In the genomic region with DNA sequence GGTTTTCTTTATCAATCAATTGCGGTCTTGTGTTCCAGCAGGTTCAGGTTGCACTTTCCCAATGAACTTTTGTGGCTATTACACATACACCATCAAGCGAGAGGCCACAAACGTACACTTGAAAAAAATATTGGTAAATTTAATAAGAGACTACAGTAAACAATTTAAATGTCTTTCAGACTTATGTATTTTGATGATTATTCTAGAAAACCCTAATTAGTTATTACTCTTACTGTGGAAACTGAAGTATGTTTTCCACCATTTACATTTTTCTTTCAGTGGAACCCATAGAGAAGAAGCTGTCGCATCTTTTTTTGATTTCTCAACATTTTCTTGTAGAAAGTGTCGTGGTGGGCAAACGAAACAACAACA, we compare ENCODE assay signal across 1 fruit fly cellular context.
TF ChIP-seq lines count a peak whose summit lies in the region.

No protein-coding gene starts in this region.

TF ChIP-seq in whole organism, embryonic, 481 proteins besides CTCF, POLR2A, EP300 and RAD21 (continued from another document and continues in another):
- TF ChIP-seq CG12219 (GFP tag; optimal IDR thresholded peaks at IDR 0.05; lab: Kevin White, UChicago) (peak; percentile 91), CG31388 (GFP tag; optimal IDR thresholded peaks at IDR 0.05; lab: Kevin White, UChicago) (peak; percentile 86), dm (GFP tag; optimal IDR thresholded peaks at IDR 0.05; lab: Kevin White, UChicago) (peak; percentile 88), Dll (GFP tag; IDR thresholded peaks at IDR 0.05; lab: Robert Waterston, UW; ENCODE audit: partially characterized antibody) (no peak), Scr (GFP tag; IDR thresholded peaks at IDR 0.05; lab: Robert Waterston, UW; ENCODE audit: partially characterized antibody) (no peak), Abd-B (GFP tag; optimal IDR thresholded peaks at IDR 0.05; lab: Kevin White, UChicago) (no peak), CG13894 (tag; optimal IDR thresholded peaks at IDR 0.05; lab: Kevin White, UChicago) (no peak), mam (GFP tag; optimal IDR thresholded peaks at IDR 0.05; lab: Kevin White, UChicago) (peak; percentile 87), abd-A (tag; optimal IDR thresholded peaks at IDR 0.05; lab: Kevin White, UChicago) (no peak), corto (GFP tag; optimal IDR thresholded peaks at IDR 0.05; lab: Kevin White, UChicago) (no peak), ewg (GFP tag; optimal IDR thresholded peaks at IDR 0.05; lab: Kevin White, UChicago) (peak; percentile 91), ssp (GFP tag; IDR thresholded peaks at IDR 0.05; lab: Robert Waterston, UW) (peak; percentile 82), Atf6 (GFP tag; IDR thresholded peaks at IDR 0.05; lab: Robert Waterston, UW) (peak; percentile 89), CG6654 (GFP tag; optimal IDR thresholded peaks at IDR 0.05; lab: Kevin White, UChicago) (peak; percentile 77), Sry-β (GFP tag; optimal IDR thresholded peaks at IDR 0.05; lab: Kevin White, UChicago) (peak; percentile 59), CG16815 (GFP tag; optimal IDR thresholded peaks at IDR 0.05; lab: Kevin White, UChicago) (peak; percentile 74), CG15269 (tag; optimal IDR thresholded peaks at IDR 0.05; lab: Kevin White, UChicago) (peak; percentile 95), esg (GFP tag; conservative IDR thresholded peaks at IDR 0.05; lab: Robert Waterston, UW) (peak; percentile 92), zf30C (GFP tag; optimal IDR thresholded peaks at IDR 0.05; lab: Kevin White, UChicago) (peak; percentile 58), Hey (tag; optimal IDR thresholded peaks at IDR 0.05; lab: Kevin White, UChicago) (no peak), sob (GFP tag; IDR thresholded peaks at IDR 0.05; lab: Robert Waterston, UW) (peak; percentile 93), CG11398 (GFP tag; optimal IDR thresholded peaks at IDR 0.05; lab: Kevin White, UChicago) (peak; percentile 94), NC2α (GFP tag; optimal IDR thresholded peaks at IDR 0.05; lab: Kevin White, UChicago) (peak; percentile 86), org-1 (GFP tag; optimal IDR thresholded peaks at IDR 0.05; lab: Kevin White, UChicago) (peak; percentile 84), pfk (GFP tag; optimal IDR thresholded peaks at IDR 0.05; lab: Kevin White, UChicago) (no peak), CG1529 (GFP tag; optimal IDR thresholded peaks at IDR 0.05; lab: Kevin White, UChicago) (peak; percentile 95), CG8924 (tag; optimal IDR thresholded peaks at IDR 0.05; lab: Kevin White, UChicago) (peak; percentile 96), Dref (GFP tag; IDR thresholded peaks at IDR 0.05; lab: Robert Waterston, UW) (no peak), PHDP (tag; optimal IDR thresholded peaks at IDR 0.05; lab: Kevin White, UChicago) (peak; percentile 96), amos (GFP tag; IDR thresholded peaks at IDR 0.05; lab: Robert Waterston, UW; ENCODE audit: partially characterized antibody) (no peak), sima (GFP tag; optimal IDR thresholded peaks at IDR 0.05; lab: Kevin White, UChicago) (peak; percentile 85), CG10147 (GFP tag; optimal IDR thresholded peaks at IDR 0.05; lab: Kevin White, UChicago) (peak; percentile 83), CG7357 (GFP tag; IDR thresholded peaks at IDR 0.05; lab: Robert Waterston, UW) (peak; percentile 82), slp2 (GFP tag; optimal IDR thresholded peaks at IDR 0.05; lab: Kevin White, UChicago) (peak; percentile 88), dan (GFP tag; IDR thresholded peaks at IDR 0.05; lab: Robert Waterston, UW) (no peak), kay (GFP tag; optimal IDR thresholded peaks at IDR 0.05; lab: Kevin White, UChicago) (peak; percentile 82), CG1233 (GFP tag; optimal IDR thresholded peaks at IDR 0.05; lab: Kevin White, UChicago) (peak; percentile 88), jing (GFP tag; optimal IDR thresholded peaks at IDR 0.05; lab: Kevin White, UChicago) (peak; percentile 86), CG10431 (GFP tag; optimal IDR thresholded peaks at IDR 0.05; lab: Kevin White, UChicago) (peak; percentile 82), lab (GFP tag; optimal IDR thresholded peaks at IDR 0.05; lab: Kevin White, UChicago) (peak; percentile 93), CG13123 (GFP tag; optimal IDR thresholded peaks at IDR 0.05; lab: Kevin White, UChicago) (peak; percentile 83), Gsc (GFP tag; IDR thresholded peaks at IDR 0.05; lab: Robert Waterston, UW) (no peak; the same call in 1 of the 2 replicates), MESR4 (GFP tag; optimal IDR thresholded peaks at IDR 0.05; lab: Kevin White, UChicago) (peak; percentile 16), p53 (GFP tag; optimal IDR thresholded peaks at IDR 0.05; lab: Kevin White, UChicago) (peak; percentile 31), tll (GFP tag; optimal IDR thresholded peaks at IDR 0.05; lab: Kevin White, UChicago) (no peak), CG15696 (tag; optimal IDR thresholded peaks at IDR 0.05; lab: Kevin White, UChicago) (peak; percentile 54), CG11723 (GFP tag; optimal IDR thresholded peaks at IDR 0.05; lab: Kevin White, UChicago) (peak; percentile 89), CHES-1-like (GFP tag; optimal IDR thresholded peaks at IDR 0.05; lab: Kevin White, UChicago) (peak; percentile 90), CG10366 (GFP tag; IDR thresholded peaks at IDR 0.05; lab: Robert Waterston, UW) (peak; percentile 93), CG11696 (GFP tag; IDR thresholded peaks at IDR 0.05; lab: Robert Waterston, UW) (peak; percentile 82), rib (GFP tag; IDR thresholded peaks at IDR 0.05; lab: Robert Waterston, UW) (peak; percentile 53; the same call in 1 of the 2 replicates), CG18011 (GFP tag; optimal IDR thresholded peaks at IDR 0.05; lab: Kevin White, UChicago) (peak; percentile 49), CG7786 (GFP tag; optimal IDR thresholded peaks at IDR 0.05; lab: Kevin White, UChicago) (peak; percentile 89), unpg (GFP tag; optimal IDR thresholded peaks at IDR 0.05; lab: Kevin White, UChicago) (peak; percentile 97), CG6683 (GFP tag; optimal IDR thresholded peaks at IDR 0.05; lab: Kevin White, UChicago) (peak; percentile 65), grau (tag; optimal IDR thresholded peaks at IDR 0.05; lab: Kevin White, UChicago) (peak; percentile 91), CG18764 (GFP tag; optimal IDR thresholded peaks at IDR 0.05; lab: Kevin White, UChicago) (peak; percentile 88), zfh1 (GFP tag; IDR thresholded peaks at IDR 0.05; lab: Robert Waterston, UW) (peak; percentile 91), CG8765 (GFP tag; IDR thresholded peaks at IDR 0.05; lab: Robert Waterston, UW) (peak; percentile 49; the same call in 1 of the 2 replicates), Bteb2 (GFP tag; optimal IDR thresholded peaks at IDR 0.05; lab: Kevin White, UChicago) (peak; percentile 89), CG9817 (tag; optimal IDR thresholded peaks at IDR 0.05; lab: Kevin White, UChicago) (peak; percentile 91), Vsx1 (GFP tag; optimal IDR thresholded peaks at IDR 0.05; lab: Kevin White, UChicago) (peak; percentile 72), dmrt11E (tag; optimal IDR thresholded peaks at IDR 0.05; lab: Kevin White, UChicago) (peak; percentile 82), D19B (GFP tag; optimal IDR thresholded peaks at IDR 0.05; lab: Kevin White, UChicago) (peak; percentile 68), CG43689 (GFP tag; IDR thresholded peaks at IDR 0.05; lab: Robert Waterston, UW) (no peak; the same call in none of the 2 replicates), CG11247 (GFP tag; IDR thresholded peaks at IDR 0.05; lab: Robert Waterston, UW) (peak; percentile 81), CG17829 (tag; optimal IDR thresholded peaks at IDR 0.05; lab: Kevin White, UChicago) (peak; percentile 95), E2f1 (GFP tag; IDR thresholded peaks at IDR 0.05; lab: Robert Waterston, UW) (peak; percentile 91), yki (optimal IDR thresholded peaks at IDR 0.05; lab: Kevin White, UChicago) (no peak), CG8388 (GFP tag; optimal IDR thresholded peaks at IDR 0.05; lab: Kevin White, UChicago) (peak; percentile 96), CG10462 (GFP tag; optimal IDR thresholded peaks at IDR 0.05; lab: Kevin White, UChicago) (peak; percentile 83), Tbp (GFP tag; optimal IDR thresholded peaks at IDR 0.05; lab: Kevin White, UChicago) (no peak), fd64A (GFP tag; optimal IDR thresholded peaks at IDR 0.05; lab: Kevin White, UChicago) (peak; percentile 77), scrt (GFP tag; optimal IDR thresholded peaks at IDR 0.05; lab: Kevin White, UChicago) (peak; percentile 81), CG12104 (GFP tag; optimal IDR thresholded peaks at IDR 0.05; lab: Kevin White, UChicago) (peak; percentile 81), HLHmδ (GFP tag; optimal IDR thresholded peaks at IDR 0.05; lab: Kevin White, UChicago) (no peak), h (optimal IDR thresholded peaks at IDR 0.05; lab: Kevin White, UChicago) (no peak), CG14965 (GFP tag; optimal IDR thresholded peaks at IDR 0.05; lab: Kevin White, UChicago; ENCODE audit: borderline replicate concordance) (peak; percentile 82), CG31224 (GFP tag; IDR thresholded peaks at IDR 0.05; lab: Robert Waterston, UW) (peak; percentile 74), CG3065 (GFP tag; optimal IDR thresholded peaks at IDR 0.05; lab: Kevin White, UChicago) (peak; percentile 82), CG7271 (tag; optimal IDR thresholded peaks at IDR 0.05; lab: Kevin White, UChicago) (peak; percentile 39), CG8478 (optimal IDR thresholded peaks at IDR 0.05; lab: Kevin White, UChicago) (no peak), tna (GFP tag; IDR thresholded peaks at IDR 0.05; lab: Robert Waterston, UW; ENCODE audit: partially characterized antibody) (no peak), CG9437 (GFP tag; optimal IDR thresholded peaks at IDR 0.05; lab: Kevin White, UChicago) (peak; percentile 90), CG8089 (GFP tag; optimal IDR thresholded peaks at IDR 0.05; lab: Kevin White, UChicago) (peak; percentile 88), H15 (GFP tag; IDR thresholded peaks at IDR 0.05; lab: Robert Waterston, UW) (peak; percentile 90), CG9876 (GFP tag; optimal IDR thresholded peaks at IDR 0.05; lab: Kevin White, UChicago) (peak; percentile 82), disco-r (GFP tag; optimal IDR thresholded peaks at IDR 0.05; lab: Kevin White, UChicago) (peak; percentile 88), CG1602 (GFP tag; optimal IDR thresholded peaks at IDR 0.05; lab: Kevin White, UChicago) (peak; percentile 91), CkIIα-i1 (GFP tag; IDR thresholded peaks at IDR 0.05; lab: Robert Waterston, UW) (peak; percentile 39; the same call in 1 of the 2 replicates), Nf-YC (tag; optimal IDR thresholded peaks at IDR 0.05; lab: Kevin White, UChicago) (peak; percentile 59), CG4617 (GFP tag; optimal IDR thresholded peaks at IDR 0.05; lab: Kevin White, UChicago; ENCODE audit: borderline replicate concordance) (peak; percentile 55), ind (GFP tag; optimal IDR thresholded peaks at IDR 0.05; lab: Kevin White, UChicago) (peak; percentile 91), CG2889 (GFP tag; IDR thresholded peaks at IDR 0.05; lab: Robert Waterston, UW) (peak; percentile 84), wek (GFP tag; optimal IDR thresholded peaks at IDR 0.05; lab: Kevin White, UChicago) (peak; percentile 74), Drgx (GFP tag; IDR thresholded peaks at IDR 0.05; lab: Robert Waterston, UW) (peak; percentile 93), tup (GFP tag; optimal IDR thresholded peaks at IDR 0.05; lab: Kevin White, UChicago) (peak; percentile 53), chinmo (GFP tag; IDR thresholded peaks at IDR 0.05; lab: Robert Waterston, UW; ENCODE audit: partially characterized antibody) (no peak), Camta (GFP tag; optimal IDR thresholded peaks at IDR 0.05; lab: Kevin White, UChicago) (peak; percentile 93), onecut (GFP tag; IDR thresholded peaks at IDR 0.05; lab: Robert Waterston, UW) (peak; percentile 75), tio (GFP tag; optimal IDR thresholded peaks at IDR 0.05; lab: Kevin White, UChicago) (peak; percentile 93), pros (GFP tag; optimal IDR thresholded peaks at IDR 0.05; lab: Kevin White, UChicago) (peak; percentile 22), CG32532 (GFP tag; IDR thresholded peaks at IDR 0.05; lab: Robert Waterston, UW) (peak; percentile 93), vvl (GFP tag; IDR thresholded peaks at IDR 0.05; lab: Robert Waterston, UW) (peak; percentile 97), odd (GFP tag; optimal IDR thresholded peaks at IDR 0.05; lab: Kevin White, UChicago) (peak; percentile 86), CG18599 (GFP tag; optimal IDR thresholded peaks at IDR 0.05; lab: Kevin White, UChicago) (peak; percentile 87), CG33557 (GFP tag; optimal IDR thresholded peaks at IDR 0.05; lab: Kevin White, UChicago) (peak; percentile 64), br (optimal IDR thresholded peaks at IDR 0.05; lab: Kevin White, UChicago) (no peak), B-H2 (GFP tag; optimal IDR thresholded peaks at IDR 0.05; lab: Kevin White, UChicago) (peak; percentile 32), pnt (GFP tag; optimal IDR thresholded peaks at IDR 0.05; lab: Kevin White, UChicago) (peak; percentile 92), CG11504 (tag; optimal IDR thresholded peaks at IDR 0.05; lab: Kevin White, UChicago) (peak; percentile 96), gcm2 (GFP tag; optimal IDR thresholded peaks at IDR 0.05; lab: Kevin White, UChicago) (peak; percentile 50), chn (GFP tag; optimal IDR thresholded peaks at IDR 0.05; lab: Kevin White, UChicago) (peak; percentile 88), lilli (GFP tag; optimal IDR thresholded peaks at IDR 0.05; lab: Kevin White, UChicago) (peak; percentile 88), HLH3B (GFP tag; IDR thresholded peaks at IDR 0.05; lab: Robert Waterston, UW) (peak; percentile 93), trh (GFP tag; optimal IDR thresholded peaks at IDR 0.05; lab: Kevin White, UChicago) (peak; percentile 80), ranshi (GFP tag; IDR thresholded peaks at IDR 0.05; lab: Robert Waterston, UW) (peak; percentile 93), tin (GFP tag; optimal IDR thresholded peaks at IDR 0.05; lab: Kevin White, UChicago) (peak; percentile 90), CG7987 (GFP tag; optimal IDR thresholded peaks at IDR 0.05; lab: Kevin White, UChicago) (peak; percentile 67), CG10321 (GFP tag; IDR thresholded peaks at IDR 0.05; lab: Robert Waterston, UW) (peak; percentile 59), Rfx (GFP tag; IDR thresholded peaks at IDR 0.05; lab: Robert Waterston, UW) (peak; percentile 87; the same call in 1 of the 2 replicates), CG6791 (GFP tag; IDR thresholded peaks at IDR 0.05; lab: Robert Waterston, UW; ENCODE audit: partially characterized antibody) (no peak), exex (tag; optimal IDR thresholded peaks at IDR 0.05; lab: Kevin White, UChicago) (no peak), CG2712 (tag; optimal IDR thresholded peaks at IDR 0.05; lab: Kevin White, UChicago) (peak; percentile 96), CG4404 (GFP tag; IDR thresholded peaks at IDR 0.05; lab: Robert Waterston, UW) (peak; percentile 42), CG14667 (GFP tag; IDR thresholded peaks at IDR 0.05; lab: Robert Waterston, UW) (peak; percentile 88)
